Fruit fly (Drosophila melanogaster) whole organism, adult: ENCODE results near the gene CG4631.

ENCODE experiments used
- CG33017 ChIP-seq: fragments of 200-800 bp; sonication (Bioruptor generic); optimal IDR thresholded peaks from 2 replicates; lab custom pipeline; 2018; ENCODE audit warnings: missing biosample characterization, mild to moderate bottlenecking, missing genetic modification characterization, moderate library complexity
- CG7045 ChIP-seq: fragments of 200-800 bp; sonication (Bioruptor generic); optimal IDR thresholded peaks from 2 replicates; lab custom pipeline; 2017; ENCODE audit warnings: missing biosample characterization, mild to moderate bottlenecking, missing genetic modification characterization
- Crg-1 ChIP-seq: fragments of 200-800 bp; sonication (Bioruptor generic); optimal IDR thresholded peaks from 2 replicates; lab custom pipeline; 2016; ENCODE audit warnings: missing biosample characterization, missing genetic modification characterization
- Hr96 ChIP-seq: fragments of 200-800 bp; sonication (Bioruptor generic); optimal IDR thresholded peaks from 2 replicates; lab custom pipeline; 2016; ENCODE audit warnings: missing biosample characterization, missing genetic modification characterization
- Mnt ChIP-seq: fragments of 200-800 bp; sonication (Bioruptor generic); optimal IDR thresholded peaks from 2 replicates; lab custom pipeline; 2016; ENCODE audit warnings: missing biosample characterization, mild to moderate bottlenecking, missing genetic modification characterization
- bab1 ChIP-seq: fragments of 200-800 bp; sonication (Bioruptor generic); optimal IDR thresholded peaks from 3 replicates; lab custom pipeline; 2019; ENCODE audit warnings: missing biosample characterization, mild to moderate bottlenecking, missing genetic modification characterization, moderate library complexity
- cic ChIP-seq: fragments of 200-800 bp; sonication (Bioruptor generic); optimal IDR thresholded peaks from 2 replicates; lab custom pipeline; 2017; ENCODE audit warnings: missing biosample characterization, mild to moderate bottlenecking, missing genetic modification characterization, moderate library complexity
- ovo ChIP-seq: fragments of 200-800 bp; sonication (Bioruptor generic); optimal IDR thresholded peaks from 2 replicates; lab custom pipeline; 2016; ENCODE audit warnings: missing biosample characterization, missing genetic modification characterization
- pad ChIP-seq: fragments of 200-800 bp; sonication (Bioruptor generic); optimal IDR thresholded peaks from 3 replicates; lab custom pipeline; 2017; ENCODE audit warnings: missing biosample characterization, missing genetic modification characterization, mild to moderate bottlenecking, moderate library complexity, missing genetic modification reagents

DNA sequence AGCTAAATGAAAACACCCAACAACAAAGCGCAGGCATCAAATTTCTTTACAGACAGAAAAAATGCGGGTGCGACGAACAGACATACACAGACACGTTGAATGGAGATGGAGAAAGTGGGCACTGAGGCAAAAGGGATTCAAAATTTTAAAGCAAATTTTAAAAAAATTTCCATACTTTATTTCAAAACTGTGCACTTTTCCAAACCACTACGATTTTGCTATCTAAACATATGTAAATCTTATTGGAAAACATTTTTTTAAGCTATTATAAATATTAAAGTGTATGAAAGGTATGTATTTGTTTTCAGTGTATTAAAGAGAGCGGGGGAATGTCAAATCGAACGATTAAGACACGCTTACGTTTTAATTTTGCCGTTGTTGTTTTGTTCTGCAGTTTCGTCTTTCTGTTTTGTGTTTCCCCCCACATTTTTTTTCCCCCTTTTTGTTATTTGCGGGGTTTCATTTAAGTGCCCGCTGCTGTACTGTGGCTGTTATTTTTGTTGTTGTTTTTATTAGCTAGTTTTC lies 13.3 kb downstream of the CG4631 start:
- TF ChIP-seq pad, result peak; percentile 78
- TF ChIP-seq Hr96 (GFP tag; lab: Kevin White, UChicago), result peak; percentile 23
- TF ChIP-seq Crg-1 (GFP tag; lab: Kevin White, UChicago), result no peak
- TF ChIP-seq bab1, result peak; percentile 95
- TF ChIP-seq CG7045 (GFP tag; lab: Kevin White, UChicago), result peak; percentile 39
- no peak for TF ChIP-seq CG33017 (tag; lab: Kevin White, UChicago)
- TF ChIP-seq Mnt (GFP tag; lab: Kevin White, UChicago), result no peak
- no peak for TF ChIP-seq cic (GFP tag; lab: Kevin White, UChicago)
- no peak for TF ChIP-seq ovo (GFP tag; lab: Kevin White, UChicago)
